Fruit fly (Drosophila melanogaster): ENCODE data around the gene Nhe1.

Nhe1 gene

dm6 chr2L:155994-156393 lies 49.5 kb upstream of the Nhe1 start, which contains the start of gene CG3436 (continued):
- TF ChIP-seq CG9817 (tag; optimal IDR thresholded peaks at IDR 0.05) (peak; percentile 17), row (GFP tag; IDR thresholded peaks at IDR 0.05) (no peak), CG7357 (GFP tag; IDR thresholded peaks at IDR 0.05) (peak; percentile 81; the same call in 2 of the 3 replicates), Trl (optimal IDR thresholded peaks at IDR 0.05) (no peak), Trl (GFP tag; optimal IDR thresholded peaks at IDR 0.05) (no peak), CG9797 (GFP tag; optimal IDR thresholded peaks at IDR 0.05) (peak; percentile 86), Hmr (GFP tag; optimal IDR thresholded peaks at IDR 0.05) (peak; percentile 27), nerfin-1 (tag; optimal IDR thresholded peaks at IDR 0.05) (peak; percentile 16), sd (tag; optimal IDR thresholded peaks at IDR 0.05) (peak; percentile 49), jumu (GFP tag; optimal IDR thresholded peaks at IDR 0.05) (no peak), bowl (GFP tag; IDR thresholded peaks at IDR 0.05) (no peak), sug (tag; optimal IDR thresholded peaks at IDR 0.05) (peak; percentile 37), gcm2 (GFP tag; optimal IDR thresholded peaks at IDR 0.05) (no peak), sens (GFP tag) (peak; percentile 67), CHES-1-like (GFP tag; optimal IDR thresholded peaks at IDR 0.05) (peak; percentile 40), CG8359 (GFP tag; optimal IDR thresholded peaks at IDR 0.05; ENCODE audit: borderline replicate concordance) (no peak), CG15514 (GFP tag; optimal IDR thresholded peaks at IDR 0.05) (peak; percentile 73), fd96Cb (tag; optimal IDR thresholded peaks at IDR 0.05) (no peak), Neu2 (GFP tag; optimal IDR thresholded peaks at IDR 0.05; ENCODE audit: borderline replicate concordance) (no peak), Kr (GFP tag; optimal IDR thresholded peaks at IDR 0.05) (no peak), Sin3A (optimal IDR thresholded peaks at IDR 0.05) (peak; percentile 44), Myb (GFP tag; optimal IDR thresholded peaks at IDR 0.05) (peak; percentile 48), YL-1 (GFP tag; optimal IDR thresholded peaks at IDR 0.05) (peak; percentile 62), CG12236 (GFP tag; optimal IDR thresholded peaks at IDR 0.05) (no peak), CG17385 (GFP tag; optimal IDR thresholded peaks at IDR 0.05) (peak; percentile 95), Lhr (GFP tag; optimal IDR thresholded peaks at IDR 0.05) (peak; percentile 52), CG7987 (GFP tag; optimal IDR thresholded peaks at IDR 0.05) (peak; percentile 24), CG4617 (GFP tag; optimal IDR thresholded peaks at IDR 0.05; ENCODE audit: borderline replicate concordance) (peak; percentile 96), CG10431 (GFP tag; optimal IDR thresholded peaks at IDR 0.05) (no peak), CG17912 (GFP tag; optimal IDR thresholded peaks at IDR 0.05) (peak; percentile 34), amos (GFP tag; IDR thresholded peaks at IDR 0.05; ENCODE audit: partially characterized antibody) (no peak), jigr1 (GFP tag; IDR thresholded peaks at IDR 0.05) (no peak), CG2678 (tag; optimal IDR thresholded peaks at IDR 0.05) (no peak), unc-4 (GFP tag; IDR thresholded peaks at IDR 0.05; ENCODE audit: partially characterized antibody) (no peak), cad (GFP tag; optimal IDR thresholded peaks at IDR 0.05) (no peak), CG12391 (tag; optimal IDR thresholded peaks at IDR 0.05) (peak; percentile 19), PHDP (tag; optimal IDR thresholded peaks at IDR 0.05) (peak; percentile 27), CG15601 (tag; optimal IDR thresholded peaks at IDR 0.05) (peak; percentile 8), CG30431 (GFP tag; optimal IDR thresholded peaks at IDR 0.05) (no peak), Ets97D (GFP tag; optimal IDR thresholded peaks at IDR 0.05) (peak; percentile 87), MESR4 (GFP tag; optimal IDR thresholded peaks at IDR 0.05) (peak; percentile 44), B-H2 (GFP tag; optimal IDR thresholded peaks at IDR 0.05) (peak; percentile 47), pzg (GFP tag; optimal IDR thresholded peaks at IDR 0.05) (peak; percentile 91), CG11560 (tag; IDR thresholded peaks at IDR 0.05) (no peak), CG12659 (GFP tag; optimal IDR thresholded peaks at IDR 0.05) (peak; percentile 68), CG12299 (tag; optimal IDR thresholded peaks at IDR 0.05) (peak; percentile 27), gfzf (GFP tag; optimal IDR thresholded peaks at IDR 0.05) (peak; percentile 95), Ssrp (tag; optimal IDR thresholded peaks at IDR 0.05) (peak; percentile 6), gsb (GFP tag; IDR thresholded peaks at IDR 0.05) (no peak), zen (tag; optimal IDR thresholded peaks at IDR 0.05) (peak; percentile 9), CG2875 (GFP tag; optimal IDR thresholded peaks at IDR 0.05) (no peak)

Measured in whole organism, embryonic.